Worm (Caenorhabditis elegans) whole organism, L4 larva: ENCODE data around the gene sprr-2.

ENCODE experiments used
- mdl-1 ChIP-seq, 2 experiments: fragments of 150-350 bp in 1 of 2; sonication (generic microtip) in 1 of 2; optimal IDR thresholded peaks; 2 replicates each; lab custom pipeline; 2014 to 2017; ENCODE audit warnings: missing biosample characterization in 2 of 2, missing genetic modification characterization in 2 of 2
- snpc-4 ChIP-seq: fragments of 150-350 bp; optimal IDR thresholded peaks from 2 replicates; lab custom pipeline; 2014; ENCODE audit warnings: missing biosample characterization, missing genetic modification characterization

DNA sequence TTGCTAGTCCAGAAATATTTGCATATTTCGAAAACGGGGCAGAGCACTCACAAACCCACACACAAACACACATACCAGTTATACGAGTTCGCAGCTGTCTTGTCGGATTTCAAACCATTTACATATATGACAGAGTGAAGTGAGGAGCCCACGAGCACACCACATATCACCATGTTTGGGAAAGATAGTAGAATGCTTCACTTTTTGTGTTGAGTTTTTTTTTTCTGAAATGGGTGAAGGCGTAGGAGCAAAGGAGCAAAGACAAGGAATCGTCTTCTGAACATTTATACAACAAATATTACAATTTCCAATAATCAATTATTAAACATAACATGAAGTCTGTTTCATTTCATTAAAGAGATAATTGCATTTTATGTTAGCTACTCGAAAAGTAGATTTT lies 18.0 kb upstream of the sprr-2 start:
- TF ChIP-seq mdl-1 (tag; optimal IDR thresholded peaks at IDR 0.05; lab: Kevin White, UChicago), result no peak
- TF ChIP-seq snpc-4 (tag; lab: Kevin White, UChicago), result no peak
